Worm (Caenorhabditis elegans) whole organism, L1 larva: Measurements from ENCODE around the gene C06B8.7.
A peak's percentile ranks its signal among the peaks of the same experiment; 100 is the strongest.

ENCODE experiments used
- Y116A8C.19 ChIP-seq: sonication (generic microtip); optimal IDR thresholded peaks from 2 replicates; lab custom pipeline; 2016; ENCODE audit warnings: missing compliant biosample characterization, missing genetic modification characterization, borderline replicate concordance
- aha-1 ChIP-seq: fragments of 150-350 bp; optimal IDR thresholded peaks from 2 replicates; lab custom pipeline; 2014; ENCODE audit warnings: missing biosample characterization, missing genetic modification characterization
- blmp-1 ChIP-seq: fragments of 150-350 bp; optimal IDR thresholded peaks from 2 replicates; lab custom pipeline; 2014; ENCODE audit warnings: missing biosample characterization, missing genetic modification characterization
- ceh-90 ChIP-seq: sonication (generic microtip); optimal IDR thresholded peaks from 2 replicates; lab custom pipeline; 2016; ENCODE audit warnings: missing genetic modification characterization, missing compliant biosample characterization
- ces-1 ChIP-seq: fragments of 150-350 bp; optimal IDR thresholded peaks from 2 replicates; lab custom pipeline; 2014; ENCODE audit warnings: missing biosample characterization, missing genetic modification reagents, missing genetic modification characterization
- dpl-1 ChIP-seq, 3 experiments: fragments of 150-350 bp in 2 of 3; sonication (generic microtip) in 1 of 3; optimal IDR thresholded peaks; 2 replicates each; lab custom pipeline; 2014 to 2017; ENCODE audit warnings: missing biosample characterization in 3 of 3, missing genetic modification characterization in 3 of 3, missing genetic modification reagents in 3 of 3
- efl-1 ChIP-seq, 4 experiments: fragments of 150-350 bp; optimal IDR thresholded peaks in 3 of 4; peaks in 1 of 4; 1 replicate in 1 of 4; 2 replicates in 3 of 4; lab custom pipeline; 2014; ENCODE audit warnings: missing biosample characterization in 2 of 4, missing genetic modification characterization in 2 of 4, missing genetic modification reagents in 2 of 4
- efl-3 ChIP-seq: fragments of 200-800 bp; sonication (Bioruptor generic); optimal IDR thresholded peaks from 2 replicates; lab custom pipeline; 2018; ENCODE audit warnings: mild to moderate bottlenecking, missing genetic modification characterization, missing compliant biosample characterization
- ets-5 ChIP-seq: fragments of 200-800 bp; sonication (Bioruptor generic); IDR thresholded peaks from 2 replicates; pipeline ENCODE4 v1.3.6; 2022; ENCODE audit warnings: missing genetic modification characterization, missing compliant biosample characterization
- fkh-10 ChIP-seq: sonication (generic microtip); optimal IDR thresholded peaks from 2 replicates; lab custom pipeline; 2017; ENCODE audit warnings: missing biosample characterization, missing genetic modification reagents, missing genetic modification characterization
- fkh-8 ChIP-seq: sonication (generic microtip); optimal IDR thresholded peaks from 2 replicates; lab custom pipeline; 2016; ENCODE audit warnings: mild to moderate bottlenecking, missing genetic modification characterization, missing compliant biosample characterization
- fos-1 ChIP-seq: fragments of 150-350 bp; optimal IDR thresholded peaks from 2 replicates; lab custom pipeline; 2014; ENCODE audit warnings: missing biosample characterization, missing genetic modification characterization
- hpl-2 ChIP-seq: fragments of 150-350 bp; optimal IDR thresholded peaks from 2 replicates; lab custom pipeline; 2014; ENCODE audit warnings: missing biosample characterization, missing genetic modification reagents, missing genetic modification characterization
- isw-1 ChIP-seq: fragments of 200-800 bp; sonication (Bioruptor generic); IDR thresholded peaks from 2 replicates; pipeline ENCODE4 v1.3.6; 2022; ENCODE audit warnings: missing genetic modification characterization, missing compliant biosample characterization
- lin-13 ChIP-seq: fragments of 150-350 bp; optimal IDR thresholded peaks from 2 replicates; lab custom pipeline; 2014; ENCODE audit warnings: missing biosample characterization, missing genetic modification reagents, missing genetic modification characterization
- lin-14 ChIP-seq: fragments of 200-800 bp; sonication (Bioruptor generic); optimal IDR thresholded peaks from 2 replicates; lab custom pipeline; 2018; ENCODE audit warnings: mild to moderate bottlenecking, missing genetic modification characterization, moderate library complexity, missing compliant biosample characterization
- lir-3 ChIP-seq: sonication (generic microtip); optimal IDR thresholded peaks from 2 replicates; lab custom pipeline; 2016; ENCODE audit warnings: mild to moderate bottlenecking, missing genetic modification characterization, moderate library complexity, missing compliant biosample characterization; ENCODE audit not compliant: poor library complexity
- lsy-2 ChIP-seq, 2 experiments: fragments of 150-350 bp; optimal IDR thresholded peaks; 2 replicates each; lab custom pipeline; 2014; ENCODE audit warnings: missing biosample characterization in 2 of 2, missing genetic modification characterization in 2 of 2
- mab-9 ChIP-seq: fragments of 200-800 bp; sonication (Bioruptor generic); IDR thresholded peaks from 2 replicates; pipeline ENCODE4 v1.3.6; 2022; ENCODE audit warnings: missing genetic modification reagents, missing genetic modification characterization, missing compliant biosample characterization
- mdl-1 ChIP-seq, 2 experiments: fragments of 150-350 bp; optimal IDR thresholded peaks; 2 replicates each; lab custom pipeline; 2014 to 2017; ENCODE audit warnings: missing biosample characterization in 2 of 2, missing genetic modification characterization in 2 of 2, inconsistent platforms in 1 of 2
- mep-1 ChIP-seq: fragments of 150-350 bp; optimal IDR thresholded peaks from 2 replicates; lab custom pipeline; 2014; ENCODE audit warnings: missing biosample characterization, missing genetic modification characterization
- nhr-19 ChIP-seq: fragments of 200-800 bp; sonication (Bioruptor generic); conservative IDR thresholded peaks from 2 replicates; pipeline ENCODE4 v1.3.6; 2022; ENCODE audit warnings: missing genetic modification characterization, missing compliant biosample characterization
- nhr-71 ChIP-seq: sonication (generic microtip); optimal IDR thresholded peaks from 2 replicates; lab custom pipeline; 2016; ENCODE audit warnings: mild to moderate bottlenecking, missing genetic modification characterization, moderate library complexity, missing compliant biosample characterization
- nhr-77 ChIP-seq: fragments of 150-350 bp; optimal IDR thresholded peaks from 2 replicates; lab custom pipeline; 2014; ENCODE audit warnings: missing biosample characterization, missing genetic modification characterization
- pag-3 ChIP-seq: sonication (generic microtip); optimal IDR thresholded peaks from 2 replicates; lab custom pipeline; 2017; ENCODE audit warnings: missing genetic modification characterization, mild to moderate bottlenecking, missing compliant biosample characterization, antibody characterized with exemption, borderline replicate concordance; ENCODE audit not compliant: insufficient read depth
- pax-3 ChIP-seq: fragments of 200-800 bp; sonication (Bioruptor generic); optimal IDR thresholded peaks from 2 replicates; lab custom pipeline; 2018; ENCODE audit warnings: mild to moderate bottlenecking, missing genetic modification characterization, moderate library complexity, missing compliant biosample characterization
- pqm-1 ChIP-seq: sonication (generic microtip); optimal IDR thresholded peaks from 3 replicates; lab custom pipeline; 2017; ENCODE audit warnings: missing biosample characterization, missing genetic modification characterization
- rnt-1 ChIP-seq: sonication (generic microtip); optimal IDR thresholded peaks from 2 replicates; lab custom pipeline; 2016; ENCODE audit warnings: mild to moderate bottlenecking, missing genetic modification characterization, moderate library complexity, missing compliant biosample characterization
- skn-1 ChIP-seq: fragments of 150-350 bp; optimal IDR thresholded peaks from 2 replicates; lab custom pipeline; 2014; ENCODE audit warnings: missing biosample characterization, missing genetic modification characterization
- snu-23 ChIP-seq: sonication (generic microtip); optimal IDR thresholded peaks from 2 replicates; lab custom pipeline; 2016; ENCODE audit warnings: missing genetic modification characterization, missing compliant biosample characterization
- sup-37 ChIP-seq: fragments of 200-800 bp; sonication (Bioruptor generic); optimal IDR thresholded peaks from 2 replicates; lab custom pipeline; 2018; ENCODE audit warnings: mild to moderate bottlenecking, missing genetic modification characterization, missing compliant biosample characterization
- tbx-2 ChIP-seq: sonication (generic microtip); optimal IDR thresholded peaks from 2 replicates; lab custom pipeline; 2016; ENCODE audit warnings: missing genetic modification characterization, missing compliant biosample characterization
- tlp-1 ChIP-seq: fragments of 150-350 bp; optimal IDR thresholded peaks from 2 replicates; lab custom pipeline; 2014; ENCODE audit warnings: missing biosample characterization, missing genetic modification characterization
- unc-86 ChIP-seq: sonication (generic microtip); optimal IDR thresholded peaks from 2 replicates; lab custom pipeline; 2016; ENCODE audit warnings: missing genetic modification characterization, missing compliant biosample characterization
- zag-1 ChIP-seq: fragments of 150-350 bp; optimal IDR thresholded peaks from 2 replicates; lab custom pipeline; 2014; ENCODE audit warnings: missing biosample characterization, missing genetic modification characterization

The C06B8.7 gene

DNA sequence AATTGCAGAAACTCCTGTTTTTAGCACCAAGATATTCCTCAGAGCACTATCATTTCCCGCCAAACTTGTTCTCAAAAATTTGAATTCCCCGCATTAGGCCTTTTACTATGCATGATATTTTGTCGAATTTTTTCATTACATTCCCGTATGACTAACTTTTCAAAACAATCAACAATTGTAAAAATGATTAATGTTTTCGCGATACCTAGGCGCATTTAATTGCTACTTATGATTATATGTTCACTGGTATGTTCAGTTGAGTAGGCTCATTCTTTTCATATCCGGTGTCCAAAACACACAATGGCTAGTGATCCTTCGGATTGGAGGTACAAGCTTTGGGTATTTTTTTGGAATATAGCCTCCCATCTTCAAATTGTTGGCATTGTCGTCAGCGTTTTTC is 10.8 kb upstream of the C06B8.7 start, which contains the start of gene srw-21:
Gene srw-21 (plus strand): TSS at position 301 of the 400 bp plus-strand sequence.
- TF ChIP-seq hpl-2 (GFP tag; lab: Kevin White, UChicago) (no peak), mdl-1 (tag; optimal IDR thresholded peaks at IDR 0.05; lab: Kevin White, UChicago) (no peak), fkh-8 (no peak), tlp-1 (no peak), mab-9 (GFP tag; lab: Robert Waterston, UW) (no peak), efl-3 (GFP tag; lab: Kevin White, UChicago) (no peak), nhr-71 (tag; lab: Kevin White, UChicago) (no peak), tbx-2 (tag; lab: Kevin White, UChicago) (no peak), pax-3 (tag; lab: Kevin White, UChicago) (no peak), rnt-1 (tag; lab: Kevin White, UChicago) (no peak), isw-1 (GFP tag; lab: Robert Waterston, UW) (no peak), lsy-2 (tag; optimal IDR thresholded peaks at IDR 0.05; lab: Kevin White, UChicago) (no peak), skn-1 (no peak), dpl-1 (GFP tag; optimal IDR thresholded peaks at IDR 0.05; lab: Kevin White, UChicago) (no peak), ceh-90 (tag; lab: Kevin White, UChicago) (no peak), mep-1 (tag; lab: Kevin White, UChicago) (no peak), pag-3 (tag; lab: Kevin White, UChicago) (no peak), efl-1 (optimal IDR thresholded peaks at IDR 0.05; lab: Kevin White, UChicago) (no peak), efl-1 (GFP tag; optimal IDR thresholded peaks at IDR 0.05 in 1 of 2; lab: Kevin White, UChicago) (no peak), lin-14 (GFP tag; lab: Kevin White, UChicago) (no peak)

DNA sequence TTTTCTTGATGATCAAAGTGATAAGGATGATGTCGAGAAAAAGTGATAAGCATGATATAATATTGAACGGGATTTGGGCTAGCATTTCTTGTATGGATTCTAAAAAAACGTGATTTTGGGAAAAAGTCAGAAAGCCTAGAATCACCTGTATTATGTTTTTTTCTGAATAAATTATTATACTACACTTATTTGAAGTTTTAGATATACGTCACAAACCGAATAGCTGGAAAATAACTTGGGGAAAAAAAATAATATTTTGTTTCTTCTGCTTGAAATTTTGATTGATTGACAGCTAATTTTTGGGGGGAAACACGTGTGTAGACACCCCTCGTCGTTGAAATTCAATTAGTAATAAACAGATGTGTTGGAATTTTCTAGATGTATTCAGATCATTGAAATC is 6.0 kb upstream of the C06B8.7 start, which contains the start of gene str-264:
Gene str-264 (minus strand): TSS at position 101 of the 400 bp plus-strand sequence.
- TF ChIP-seq unc-86 (no peak), sup-37 (GFP tag; lab: Kevin White, UChicago) (no peak), aha-1 (tag; lab: Kevin White, UChicago) (no peak)

DNA sequence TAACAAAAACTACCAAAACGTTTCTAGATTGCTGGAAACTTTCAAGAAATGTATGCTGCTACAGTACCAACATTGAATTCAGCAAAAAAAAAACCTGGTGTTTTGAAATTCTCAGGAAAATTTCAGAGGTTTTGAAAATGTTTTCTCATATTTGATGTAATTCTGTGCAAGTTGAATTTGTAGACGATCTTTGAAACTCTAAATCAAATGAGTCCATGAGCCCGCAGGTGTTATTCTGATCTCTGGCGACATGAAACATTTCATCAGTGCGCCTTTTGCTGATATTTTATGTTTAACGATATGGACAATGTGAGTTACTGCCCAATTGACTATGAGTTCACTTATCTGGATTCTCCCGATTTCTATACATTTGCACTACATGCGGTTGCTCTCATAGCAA is 4.9 kb upstream of the C06B8.7 start, which contains the start of gene srh-218:
Gene srh-218 (plus strand): TSS at position 301 of the 400 bp plus-strand sequence.
- TF ChIP-seq ces-1 (GFP tag; lab: Kevin White, UChicago) = no peak
- no peak for TF ChIP-seq efl-1 (optimal IDR thresholded peaks at IDR 0.05; lab: Kevin White, UChicago)
- TF ChIP-seq efl-1 (GFP tag; optimal IDR thresholded peaks at IDR 0.05 in 1 of 2; lab: Kevin White, UChicago) = no peak
- no peak for TF ChIP-seq pqm-1 (tag; lab: Kevin White, UChicago)
- no peak for TF ChIP-seq blmp-1 (tag; lab: Kevin White, UChicago)
- no peak for TF ChIP-seq mdl-1 (tag; optimal IDR thresholded peaks at IDR 0.05; lab: Kevin White, UChicago)
- TF ChIP-seq tlp-1 = no peak
- TF ChIP-seq zag-1 (tag; lab: Kevin White, UChicago) = no peak
- TF ChIP-seq lin-13 (GFP tag; lab: Kevin White, UChicago) = no peak
- no peak for TF ChIP-seq fkh-10 (GFP tag; lab: Kevin White, UChicago)
- TF ChIP-seq lir-3 (tag; lab: Kevin White, UChicago) = no peak
- TF ChIP-seq ets-5 (GFP tag; lab: Robert Waterston, UW) = no peak
- no peak for TF ChIP-seq nhr-77 (tag; lab: Kevin White, UChicago)
- TF ChIP-seq rnt-1 (tag; lab: Kevin White, UChicago) = no peak
- no peak for TF ChIP-seq lin-14 (GFP tag; lab: Kevin White, UChicago)
- no peak for TF ChIP-seq nhr-19 (GFP tag; lab: Robert Waterston, UW)
- no peak for TF ChIP-seq fos-1 (tag; lab: Kevin White, UChicago)
- no peak for TF ChIP-seq snu-23
- no peak for TF ChIP-seq Y116A8C.19

DNA sequence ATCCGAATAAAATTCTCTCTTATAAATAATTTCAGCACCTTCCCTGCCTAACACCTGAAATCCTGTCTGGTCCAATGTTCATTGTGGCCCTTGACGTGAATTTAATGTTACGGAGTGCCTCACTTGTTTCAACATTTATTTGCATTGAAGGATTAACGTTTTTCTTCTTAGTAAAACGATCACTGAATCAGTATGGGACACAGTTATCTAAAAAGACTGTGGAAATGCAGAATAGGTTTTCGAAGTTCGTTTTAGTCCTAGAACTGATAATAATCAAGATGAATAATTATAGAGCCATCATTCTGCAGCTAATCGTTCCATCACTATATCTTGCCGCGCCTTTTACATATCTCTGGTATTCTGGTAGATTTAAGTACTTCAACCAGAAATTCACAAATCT is 3.4 kb upstream of the C06B8.7 start, which contains the start of gene srh-219:
Gene srh-219 (plus strand): TSS at position 301 of the 400 bp plus-strand sequence.
- TF ChIP-seq efl-1 (optimal IDR thresholded peaks at IDR 0.05; lab: Kevin White, UChicago) (no peak), efl-1 (GFP tag; optimal IDR thresholded peaks at IDR 0.05 in 1 of 2; lab: Kevin White, UChicago) (peak in 1 of 2 experiments; percentile 48), ceh-90 (tag; lab: Kevin White, UChicago) (no peak)
